Fruit fly (Drosophila melanogaster): ENCODE results near the gene CG4438.

Gene CG4438

DNA sequence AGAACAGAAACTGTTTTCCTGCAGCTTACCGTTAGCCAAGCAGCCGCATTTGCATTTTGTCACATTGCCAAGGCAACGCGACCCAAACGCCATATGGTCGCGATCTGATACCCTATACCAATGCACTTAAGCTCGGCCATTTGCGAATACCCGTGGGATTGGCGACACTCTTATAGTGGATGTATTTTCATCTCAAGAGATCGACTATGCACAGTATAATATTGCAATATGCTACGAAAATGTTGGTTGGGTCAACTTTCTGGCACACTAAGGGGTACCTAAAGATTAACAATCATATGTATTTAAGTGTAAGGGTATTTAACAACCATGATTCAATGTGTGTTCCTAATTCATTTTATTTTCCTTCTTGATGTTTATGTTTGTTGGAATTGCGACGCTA lies 40.4 kb upstream of the CG4438 start (continued):
- TF ChIP-seq acj6 (GFP tag; optimal IDR thresholded peaks at IDR 0.05): peak; percentile 38
- peak; percentile 77 for TF ChIP-seq lz (GFP tag; optimal IDR thresholded peaks at IDR 0.05)
- TF ChIP-seq CG11762 (GFP tag; optimal IDR thresholded peaks at IDR 0.05; ENCODE audit: insufficient read depth): peak; percentile 24
- peak; percentile 48; the same call in 1 of the 3 replicates for TF ChIP-seq eg (GFP tag; IDR thresholded peaks at IDR 0.05)
- TF ChIP-seq Lpt (GFP tag; optimal IDR thresholded peaks at IDR 0.05): no peak
- TF ChIP-seq Eip78C (GFP tag): peak; percentile 84
- TF ChIP-seq fd85E (GFP tag; optimal IDR thresholded peaks at IDR 0.05): no peak
- peak; percentile 53 for TF ChIP-seq pdm3 (GFP tag; optimal IDR thresholded peaks at IDR 0.05)
- peak; percentile 74 for TF ChIP-seq Hr39 (GFP tag; optimal IDR thresholded peaks at IDR 0.05)
- peak; percentile 26 for TF ChIP-seq Sox14 (GFP tag; optimal IDR thresholded peaks at IDR 0.05)
- TF ChIP-seq CG8319 (GFP tag; optimal IDR thresholded peaks at IDR 0.05): no peak
- TF ChIP-seq fd59A (GFP tag; optimal IDR thresholded peaks at IDR 0.05): no peak
- TF ChIP-seq CG11294 (GFP tag; IDR thresholded peaks at IDR 0.05): peak; percentile 46; the same call in 1 of the 2 replicates

DNA sequence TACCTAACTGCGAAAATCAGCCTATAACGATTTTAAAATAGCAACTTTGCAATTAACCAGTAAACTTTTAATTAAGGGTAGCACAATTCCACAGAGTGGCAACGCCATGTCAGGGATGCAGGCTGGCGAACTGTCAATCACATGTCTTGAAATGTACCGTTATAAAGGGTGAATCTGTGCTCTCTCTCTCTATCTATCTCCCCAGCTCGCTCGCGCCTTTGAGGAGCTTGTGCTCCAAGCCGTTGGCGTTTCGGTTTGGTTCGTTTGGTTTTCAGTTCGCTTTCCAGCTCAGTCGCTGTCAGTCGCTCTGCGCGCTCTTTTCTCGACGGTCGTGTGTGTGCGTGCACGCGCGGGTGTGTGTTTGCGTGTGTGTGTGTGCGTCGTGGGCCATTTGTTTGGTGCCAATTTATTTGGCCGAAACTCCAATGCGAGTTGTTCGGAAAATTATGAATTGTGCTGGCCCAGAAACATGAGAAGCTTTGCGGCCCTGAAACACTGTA lies 39.5 kb upstream of the CG4438 start, which contains the start of gene numb:
Gene numb (plus strand): TSS at position 254 of the 500 bp plus-strand sequence.
- TF ChIP-seq CG31627 (GFP tag; optimal IDR thresholded peaks at IDR 0.05): no peak
- TF ChIP-seq acj6 (GFP tag; optimal IDR thresholded peaks at IDR 0.05): peak; percentile 6
- no peak for TF ChIP-seq Sox14 (GFP tag; optimal IDR thresholded peaks at IDR 0.05)
- TF ChIP-seq achi (GFP tag; optimal IDR thresholded peaks at IDR 0.05): peak; percentile 73
- peak; percentile 62; the same call in 1 of the 3 replicates for TF ChIP-seq CG6163 (GFP tag; IDR thresholded peaks at IDR 0.05)
- TF ChIP-seq lz (GFP tag; optimal IDR thresholded peaks at IDR 0.05): peak; percentile 4
- no peak for TF ChIP-seq Hr39 (GFP tag; optimal IDR thresholded peaks at IDR 0.05)
- peak; percentile 0 for TF ChIP-seq CG3919 (GFP tag; optimal IDR thresholded peaks at IDR 0.05)
- TF ChIP-seq eg (GFP tag; IDR thresholded peaks at IDR 0.05): peak; percentile 53; the same call in 1 of the 3 replicates
- TF ChIP-seq Eip78C (GFP tag): peak; percentile 58

DNA sequence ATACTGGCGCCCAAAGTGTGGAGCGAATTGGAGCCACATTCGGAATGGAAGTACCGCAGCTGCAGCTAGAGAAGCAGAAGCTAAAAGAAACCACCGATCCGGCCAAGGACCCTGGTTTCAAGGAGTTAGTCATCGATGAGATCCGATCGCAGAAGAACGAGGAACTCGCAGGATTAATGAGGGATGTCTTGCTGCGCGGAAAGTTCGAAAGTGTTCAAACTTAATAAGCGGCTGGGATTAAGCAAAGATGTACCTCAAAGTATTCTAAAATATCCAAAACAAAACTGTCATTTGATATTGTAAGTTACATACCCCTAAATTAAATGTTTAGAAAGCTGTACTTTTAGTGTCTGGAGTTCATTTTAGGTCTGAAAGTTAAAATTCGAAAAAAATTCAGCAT lies 38.7 kb upstream of the CG4438 start, which contains the start of gene RpS28-like:
Gene RpS28-like (plus strand): TSS at position 301 of the 400 bp plus-strand sequence.
- TF ChIP-seq fd59A (GFP tag; optimal IDR thresholded peaks at IDR 0.05) (no peak), CG16779 (tag; optimal IDR thresholded peaks at IDR 0.05) (no peak), CG6792 (GFP tag; optimal IDR thresholded peaks at IDR 0.05) (no peak), CG6163 (GFP tag; IDR thresholded peaks at IDR 0.05) (no peak), CG15336 (GFP tag; IDR thresholded peaks at IDR 0.05) (no peak), CG3919 (GFP tag; optimal IDR thresholded peaks at IDR 0.05) (no peak), topi (GFP tag; optimal IDR thresholded peaks at IDR 0.05) (no peak)

DNA sequence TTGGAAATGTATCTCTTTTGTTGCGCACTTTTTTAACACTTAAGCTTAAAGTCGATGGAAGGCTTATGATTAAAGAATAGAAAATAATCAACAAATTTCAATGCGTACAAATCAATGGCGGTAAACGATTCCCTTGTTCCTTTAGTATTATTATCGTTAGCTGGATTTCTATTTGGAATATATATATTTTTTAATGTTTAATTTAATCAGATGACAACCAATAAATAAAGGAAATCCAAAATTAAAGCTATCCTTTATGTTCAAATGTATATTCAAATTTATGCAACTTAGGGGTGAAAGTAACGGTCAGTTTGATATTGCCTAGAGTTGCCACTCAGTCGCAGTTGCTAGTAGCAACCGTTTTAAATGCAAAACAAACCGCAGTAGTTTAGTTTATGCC lies 37.3 kb upstream of the CG4438 start, which contains the start of gene CG3769:
Gene CG3769 (plus strand): TSS at position 301 of the 400 bp plus-strand sequence.
- TF ChIP-seq Eip75B (GFP tag; optimal IDR thresholded peaks at IDR 0.05) (no peak), CG6163 (GFP tag; IDR thresholded peaks at IDR 0.05) (no peak), CG31627 (GFP tag; optimal IDR thresholded peaks at IDR 0.05) (no peak), CG7368 (GFP tag; optimal IDR thresholded peaks at IDR 0.05) (no peak), CG8632 (GFP tag; optimal IDR thresholded peaks at IDR 0.05) (no peak), CG8319 (GFP tag; optimal IDR thresholded peaks at IDR 0.05) (no peak), salr (GFP tag; optimal IDR thresholded peaks at IDR 0.05) (no peak), CG6792 (GFP tag; optimal IDR thresholded peaks at IDR 0.05) (no peak), esn (GFP tag; optimal IDR thresholded peaks at IDR 0.05) (no peak), achi (GFP tag; optimal IDR thresholded peaks at IDR 0.05) (no peak), Ets21C (GFP tag; optimal IDR thresholded peaks at IDR 0.05) (no peak), CG11902 (GFP tag; optimal IDR thresholded peaks at IDR 0.05) (no peak), eg (GFP tag; IDR thresholded peaks at IDR 0.05) (no peak), pdm3 (GFP tag; optimal IDR thresholded peaks at IDR 0.05) (no peak), Hr39 (GFP tag; optimal IDR thresholded peaks at IDR 0.05) (no peak), dsx (GFP tag; optimal IDR thresholded peaks at IDR 0.05; ENCODE audit: poor library complexity, severe bottlenecking) (no peak)

DNA sequence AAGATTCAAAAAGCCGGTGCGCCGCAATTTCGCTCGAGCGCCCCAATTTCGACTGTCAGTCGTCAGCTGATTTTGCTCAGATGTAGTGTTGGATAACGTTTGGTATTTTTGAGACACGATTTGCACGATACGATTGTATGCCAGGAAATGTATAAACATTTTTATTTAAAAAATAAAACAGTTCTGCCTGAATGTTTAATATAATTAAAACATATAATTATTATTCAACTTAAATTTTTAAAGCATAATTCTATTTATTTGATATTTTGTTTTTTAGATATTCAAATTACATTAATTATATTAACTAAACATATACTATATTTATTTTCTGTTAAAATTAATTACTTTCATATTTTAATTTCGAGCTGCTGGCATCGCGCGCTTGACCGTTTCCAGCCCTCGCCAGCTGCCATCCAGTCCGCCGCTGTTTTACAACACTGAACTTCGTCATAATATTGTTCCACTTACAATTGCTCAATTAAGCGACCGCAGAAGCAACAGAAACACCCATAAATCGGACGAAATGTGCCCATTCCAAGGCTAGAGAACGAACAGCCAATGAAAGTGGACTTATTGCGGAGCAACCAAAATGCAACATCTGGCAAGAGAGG lies 33.3 kb upstream of the CG4438 start, which contains the start of the genes FucTB and scat:
Gene FucTB (minus strand): TSS at position 61 of the 611 bp plus-strand sequence.
Gene scat (plus strand): TSS at position 414 of the 611 bp plus-strand sequence.
- no peak for TF ChIP-seq Hr38 (GFP tag; optimal IDR thresholded peaks at IDR 0.05)
- peak; percentile 52 for TF ChIP-seq Eip75B (GFP tag; optimal IDR thresholded peaks at IDR 0.05)
- peak; percentile 78 for TF ChIP-seq CG6792 (GFP tag; optimal IDR thresholded peaks at IDR 0.05)
- peak; percentile 73 for TF ChIP-seq CG6808 (GFP tag; optimal IDR thresholded peaks at IDR 0.05)
- peak; percentile 89 for TF ChIP-seq OdsH (GFP tag; optimal IDR thresholded peaks at IDR 0.05)
- TF ChIP-seq CG15336 (GFP tag; IDR thresholded peaks at IDR 0.05): peak; percentile 69; the same call in 1 of the 2 replicates
- TF ChIP-seq Sox102F (GFP tag; optimal IDR thresholded peaks at IDR 0.05): peak; percentile 73
- TF ChIP-seq CG8632 (GFP tag; optimal IDR thresholded peaks at IDR 0.05): peak; percentile 80
- TF ChIP-seq Gug (GFP tag; IDR thresholded peaks at IDR 0.05): peak; percentile 78
- peak; percentile 59 for TF ChIP-seq CG11762 (GFP tag; optimal IDR thresholded peaks at IDR 0.05; ENCODE audit: insufficient read depth)
- peak; percentile 63 for TF ChIP-seq Sox14 (GFP tag; optimal IDR thresholded peaks at IDR 0.05)
- TF ChIP-seq ss (GFP tag; optimal IDR thresholded peaks at IDR 0.05): peak; percentile 62 to 76
- TF ChIP-seq CG8319 (GFP tag; optimal IDR thresholded peaks at IDR 0.05): peak; percentile 64
- peak; percentile 95 for TF ChIP-seq CG10631 (GFP tag; optimal IDR thresholded peaks at IDR 0.05)
- peak; percentile 93 for TF ChIP-seq CG3032 (tag; optimal IDR thresholded peaks at IDR 0.05)
- peak; percentile 84 for TF ChIP-seq CG11902 (GFP tag; optimal IDR thresholded peaks at IDR 0.05)
- TF ChIP-seq Eip93F (GFP tag; optimal IDR thresholded peaks at IDR 0.05): peak; percentile 72
- TF ChIP-seq Eip78C (GFP tag): peak; percentile 83
- TF ChIP-seq Ets96B (tag; optimal IDR thresholded peaks at IDR 0.05): peak; percentile 84
- TF ChIP-seq CG6163 (GFP tag; IDR thresholded peaks at IDR 0.05): peak; percentile 75
